Fruit fly (Drosophila melanogaster) whole organism, embryonic: Measurements from ENCODE around the gene lectin-28C.

Source experiments
- Abd-B ChIP-seq: fragments of 200-800 bp; sonication (Bioruptor generic); optimal IDR thresholded peaks from 2 replicates; lab custom pipeline; 2018; ENCODE audit warnings: missing biosample characterization, mild to moderate bottlenecking, missing genetic modification characterization, moderate library complexity
- Atf3 ChIP-seq: fragments of 200-800 bp; sonication (Bioruptor generic); optimal IDR thresholded peaks from 3 replicates; lab custom pipeline; 2016; ENCODE audit warnings: missing biosample characterization, missing genetic modification characterization
- Atf6 ChIP-seq: fragments of 200-800 bp; sonication (Bioruptor generic); IDR thresholded peaks from 2 replicates; pipeline ENCODE4 v1.3.6; 2022; ENCODE audit warnings: missing biosample characterization, missing genetic modification characterization
- Bdp1 ChIP-seq: fragments of 200-800 bp; sonication (Bioruptor generic); optimal IDR thresholded peaks from 3 replicates; lab custom pipeline; 2016; ENCODE audit warnings: missing biosample characterization, missing genetic modification characterization
- Blimp-1 ChIP-seq: fragments of 200-800 bp; sonication (Bioruptor generic); optimal IDR thresholded peaks from 3 replicates; lab custom pipeline; 2018; ENCODE audit warnings: missing biosample characterization, missing genetic modification characterization, mild to moderate bottlenecking, moderate library complexity, missing genetic modification reagents
- Bteb2 ChIP-seq: fragments of 200-800 bp; sonication (Bioruptor generic); optimal IDR thresholded peaks from 2 replicates; lab custom pipeline; 2016; ENCODE audit warnings: missing biosample characterization, missing genetic modification characterization
- CG11456 ChIP-seq: fragments of 200-800 bp; sonication (Bioruptor generic); IDR thresholded peaks from 3 replicates; pipeline ENCODE4 v1.3.6; 2022; ENCODE audit warnings: missing biosample characterization, missing genetic modification characterization
- CG12155 ChIP-seq: fragments of 200-800 bp; sonication (Bioruptor generic); optimal IDR thresholded peaks from 3 replicates; lab custom pipeline; 2016; ENCODE audit warnings: missing biosample characterization, missing genetic modification characterization
- CG12942 ChIP-seq: fragments of 200-800 bp; sonication (Bioruptor generic); optimal IDR thresholded peaks from 3 replicates; lab custom pipeline; 2016; ENCODE audit warnings: missing biosample characterization, missing genetic modification characterization
- CG14050 ChIP-seq: fragments of 200-800 bp; sonication (Bioruptor generic); IDR thresholded peaks from 3 replicates; pipeline ENCODE4 v1.3.6; 2022; ENCODE audit warnings: missing biosample characterization, missing genetic modification characterization
- CG18011 ChIP-seq: fragments of 200-800 bp; sonication (Bioruptor generic); optimal IDR thresholded peaks from 2 replicates; lab custom pipeline; 2017; ENCODE audit warnings: missing biosample characterization, missing genetic modification characterization, mild to moderate bottlenecking, moderate library complexity, missing genotype
- CG18476 ChIP-seq: fragments of 200-800 bp; sonication (Bioruptor generic); optimal IDR thresholded peaks from 2 replicates; lab custom pipeline; 2016; ENCODE audit warnings: missing biosample characterization, mild to moderate bottlenecking, missing genetic modification characterization
- CG2120 ChIP-seq: fragments of 200-800 bp; sonication (Bioruptor generic); optimal IDR thresholded peaks from 3 replicates; lab custom pipeline; 2016; ENCODE audit warnings: missing biosample characterization, missing genetic modification characterization
- CG3163 ChIP-seq: fragments of 200-800 bp; sonication (Bioruptor generic); optimal IDR thresholded peaks from 3 replicates; lab custom pipeline; 2016; ENCODE audit warnings: missing biosample characterization, missing genetic modification characterization
- CG4282 ChIP-seq: fragments of 200-800 bp; sonication (Bioruptor generic); optimal IDR thresholded peaks from 2 replicates; lab custom pipeline; 2016; ENCODE audit warnings: missing biosample characterization, missing genetic modification characterization
- CG4820 ChIP-seq: fragments of 200-800 bp; sonication (Bioruptor generic); optimal IDR thresholded peaks from 3 replicates; lab custom pipeline; 2016; ENCODE audit warnings: missing biosample characterization, missing genetic modification characterization
- CG6272 ChIP-seq: fragments of 200-800 bp; sonication (Bioruptor generic); IDR thresholded peaks from 2 replicates; pipeline ENCODE4 v1.3.6; 2022; ENCODE audit warnings: missing biosample characterization, missing genetic modification characterization
- CG6689 ChIP-seq: fragments of 200-800 bp; sonication (Bioruptor generic); IDR thresholded peaks from 2 replicates; pipeline ENCODE4 v1.3.6; 2022; ENCODE audit warnings: missing biosample characterization, missing genetic modification characterization
- CG7839 ChIP-seq: fragments of 200-800 bp; sonication (Bioruptor generic); optimal IDR thresholded peaks from 3 replicates; lab custom pipeline; 2018; ENCODE audit warnings: missing biosample characterization, mild to moderate bottlenecking, missing genetic modification characterization, moderate library complexity
- CG7928 ChIP-seq: fragments of 200-800 bp; sonication (Bioruptor generic); optimal IDR thresholded peaks from 2 replicates; lab custom pipeline; 2017; ENCODE audit warnings: missing biosample characterization, mild to moderate bottlenecking, missing genetic modification characterization
- CG8089 ChIP-seq: fragments of 200-800 bp; sonication (Bioruptor generic); optimal IDR thresholded peaks from 3 replicates; lab custom pipeline; 2016; ENCODE audit warnings: missing biosample characterization, missing genetic modification characterization
- Camta ChIP-seq: fragments of 200-800 bp; sonication (Bioruptor generic); optimal IDR thresholded peaks from 2 replicates; lab custom pipeline; 2016; ENCODE audit warnings: missing biosample characterization, missing genetic modification characterization
- D ChIP-seq, 2 experiments: fragments of 200-800 bp in 1 of 2; fragments of >200 bp in 1 of 2; sonication (Bioruptor generic) in 1 of 2; optimal IDR thresholded peaks; 2 replicates in 1 of 2; 3 replicates in 1 of 2; lab custom pipeline; 2017; ENCODE audit warnings: mild to moderate bottlenecking in 1 of 2, missing biosample characterization in 1 of 2, missing genetic modification characterization in 1 of 2, missing genetic modification reagents in 1 of 2
- Dbx ChIP-seq: fragments of 200-800 bp; sonication (Bioruptor generic); IDR thresholded peaks from 3 replicates; pipeline ENCODE4 v1.3.6; 2022; ENCODE audit warnings: missing biosample characterization, missing genetic modification characterization
- Dll ChIP-seq: fragments of 200-800 bp; sonication (Bioruptor generic); IDR thresholded peaks from 4 replicates; pipeline ENCODE4 v1.3.6; 2022; ENCODE audit warnings: missing biosample characterization, missing genetic modification characterization; ENCODE audit not compliant: partially characterized antibody
- HLHmδ ChIP-seq: fragments of 200-800 bp; sonication (Bioruptor generic); optimal IDR thresholded peaks from 2 replicates; lab custom pipeline; 2018; ENCODE audit warnings: missing biosample characterization, mild to moderate bottlenecking, missing genetic modification characterization, moderate library complexity
- Kr ChIP-seq: fragments of 200-800 bp; sonication (Bioruptor generic); optimal IDR thresholded peaks from 2 replicates; lab custom pipeline; 2017; ENCODE audit warnings: missing biosample characterization, mild to moderate bottlenecking, missing genetic modification characterization
- PHDP ChIP-seq: fragments of 200-800 bp; sonication (Bioruptor generic); optimal IDR thresholded peaks from 3 replicates; lab custom pipeline; 2018; ENCODE audit warnings: missing biosample characterization, mild to moderate bottlenecking, missing genetic modification characterization, moderate library complexity
- Ptx1 ChIP-seq: fragments of 200-800 bp; sonication (Bioruptor generic); IDR thresholded peaks from 2 replicates; pipeline ENCODE4 v1.3.6; 2022; ENCODE audit warnings: missing biosample characterization, missing genetic modification characterization
- Sry-β ChIP-seq: fragments of 200-800 bp; sonication (Bioruptor generic); optimal IDR thresholded peaks from 2 replicates; lab custom pipeline; 2018; ENCODE audit warnings: missing biosample characterization, mild to moderate bottlenecking, missing genetic modification characterization, moderate library complexity
- bcd ChIP-seq: fragments of 200-800 bp; sonication (Bioruptor generic); optimal IDR thresholded peaks from 2 replicates; lab custom pipeline; 2017; ENCODE audit warnings: missing biosample characterization, mild to moderate bottlenecking, missing genetic modification characterization
- br ChIP-seq: fragments of >200 bp; optimal IDR thresholded peaks from 2 replicates; lab custom pipeline; 2017
- btn ChIP-seq: fragments of 200-800 bp; sonication (Bioruptor generic); optimal IDR thresholded peaks from 2 replicates; lab custom pipeline; 2016; ENCODE audit warnings: missing biosample characterization, missing genetic modification characterization
- cg ChIP-seq: fragments of 200-800 bp; sonication (Bioruptor generic); optimal IDR thresholded peaks from 3 replicates; lab custom pipeline; 2019; ENCODE audit warnings: missing biosample characterization, mild to moderate bottlenecking, missing genetic modification characterization, moderate library complexity
- chn ChIP-seq: fragments of 200-800 bp; sonication (Bioruptor generic); optimal IDR thresholded peaks from 2 replicates; lab custom pipeline; 2016; ENCODE audit warnings: missing biosample characterization, missing genetic modification characterization
- croc ChIP-seq: fragments of 200-800 bp; sonication (Bioruptor generic); conservative IDR thresholded peaks from 3 replicates; pipeline ENCODE4 v1.3.6; 2022; ENCODE audit warnings: missing biosample characterization, missing genetic modification characterization
- danr ChIP-seq: fragments of 200-800 bp; sonication (Bioruptor generic); IDR thresholded peaks from 2 replicates; pipeline ENCODE4 v1.3.6; 2022; ENCODE audit warnings: missing biosample characterization, missing genetic modification characterization
- dmrt11E ChIP-seq: fragments of 200-800 bp; sonication (Bioruptor generic); optimal IDR thresholded peaks from 3 replicates; lab custom pipeline; 2018; ENCODE audit warnings: missing biosample characterization, mild to moderate bottlenecking, missing genetic modification characterization, moderate library complexity
- eyg ChIP-seq: fragments of 200-800 bp; sonication (Bioruptor generic); optimal IDR thresholded peaks from 3 replicates; lab custom pipeline; 2016; ENCODE audit warnings: missing biosample characterization, missing genetic modification characterization
- fd102C ChIP-seq: fragments of 200-800 bp; sonication (Bioruptor generic); optimal IDR thresholded peaks from 2 replicates; lab custom pipeline; 2018; ENCODE audit warnings: missing biosample characterization, mild to moderate bottlenecking, missing genetic modification characterization, moderate library complexity
- gt ChIP-seq: fragments of 200-800 bp; sonication (Bioruptor generic); IDR thresholded peaks from 2 replicates; pipeline ENCODE4 v1.3.6; 2022; ENCODE audit warnings: missing biosample characterization, missing genetic modification characterization
- hkb ChIP-seq, 2 experiments: fragments of 200-800 bp in 1 of 2; fragments of >200 bp in 1 of 2; sonication (Bioruptor generic) in 1 of 2; IDR thresholded peaks in 1 of 2; optimal IDR thresholded peaks in 1 of 2; 2 replicates each; pipeline versions ENCODE4 v1.3.6 to Lab custom; 2017 to 2022; ENCODE audit warnings: missing biosample characterization in 1 of 2, missing genetic modification characterization in 1 of 2
- ind ChIP-seq: fragments of 200-800 bp; sonication (Bioruptor generic); optimal IDR thresholded peaks from 3 replicates; lab custom pipeline; 2016; ENCODE audit warnings: missing biosample characterization, missing genetic modification characterization
- kah ChIP-seq: fragments of 200-800 bp; sonication (Bioruptor generic); optimal IDR thresholded peaks from 2 replicates; lab custom pipeline; 2018; ENCODE audit warnings: missing biosample characterization, mild to moderate bottlenecking, missing genetic modification characterization
- pfk ChIP-seq: fragments of 200-800 bp; sonication (Bioruptor generic); optimal IDR thresholded peaks from 2 replicates; lab custom pipeline; 2018; ENCODE audit warnings: missing biosample characterization, mild to moderate bottlenecking, missing genetic modification characterization, moderate library complexity
- pnt ChIP-seq: fragments of 200-800 bp; sonication (Bioruptor generic); optimal IDR thresholded peaks from 3 replicates; lab custom pipeline; 2016; ENCODE audit warnings: missing biosample characterization, missing genetic modification characterization
- pros ChIP-seq: fragments of 200-800 bp; sonication (Bioruptor generic); optimal IDR thresholded peaks from 3 replicates; lab custom pipeline; 2019; ENCODE audit warnings: missing biosample characterization, mild to moderate bottlenecking, missing genetic modification characterization, moderate library complexity
- pum ChIP-seq: fragments of 200-800 bp; sonication (Bioruptor generic); optimal IDR thresholded peaks from 2 replicates; lab custom pipeline; 2016; ENCODE audit warnings: missing biosample characterization, missing genetic modification characterization
- pzg ChIP-seq: fragments of 200-800 bp; sonication (Bioruptor generic); optimal IDR thresholded peaks from 3 replicates; lab custom pipeline; 2018; ENCODE audit warnings: missing biosample characterization, mild to moderate bottlenecking, missing genetic modification characterization, moderate library complexity
- sr ChIP-seq: fragments of 200-800 bp; sonication (Bioruptor generic); IDR thresholded peaks from 3 replicates; pipeline ENCODE4 v1.3.6; 2022; ENCODE audit warnings: missing biosample characterization, missing genetic modification characterization
- wek ChIP-seq: fragments of 200-800 bp; sonication (Bioruptor generic); optimal IDR thresholded peaks from 3 replicates; lab custom pipeline; 2018; ENCODE audit warnings: missing biosample characterization, mild to moderate bottlenecking, missing genetic modification characterization, moderate library complexity

Gene lectin-28C

DNA sequence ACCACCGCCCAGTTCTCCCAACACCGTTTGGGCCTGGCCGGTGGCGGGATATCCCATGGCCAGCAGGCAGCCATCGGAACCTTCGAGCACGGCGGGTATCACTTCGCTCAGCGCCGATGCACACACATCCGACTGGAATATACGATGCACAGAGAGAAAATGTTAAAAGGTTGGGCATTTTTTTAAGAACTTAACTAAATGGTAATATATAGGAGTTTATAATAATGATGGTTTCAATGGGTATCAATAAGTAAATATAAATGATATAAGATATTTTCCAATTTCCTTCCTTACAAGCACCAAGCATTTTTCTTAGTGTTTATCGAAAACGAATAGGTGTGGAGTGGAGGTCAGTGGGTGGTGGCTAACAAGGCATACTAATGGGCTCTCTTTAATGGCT, 5.3 kb upstream of the lectin-28C start (continued):
- TF ChIP-seq Ptx1, result 0 out of 2 replicates have a peak, but pooled peaks have one; percentile 10
- TF ChIP-seq CG3163 (GFP tag; lab: Kevin White, UChicago), result no peak
- TF ChIP-seq pfk, result no peak
- no peak for TF ChIP-seq pros (GFP tag; lab: Kevin White, UChicago)
- no peak for TF ChIP-seq CG4820 (GFP tag; lab: Kevin White, UChicago)
- no peak for TF ChIP-seq CG18476 (GFP tag; lab: Kevin White, UChicago)
- no peak for TF ChIP-seq CG11456 (GFP tag; lab: Robert Waterston, UW)
- no peak for TF ChIP-seq CG8089 (GFP tag; lab: Kevin White, UChicago)
- peak; percentile 43 for TF ChIP-seq PHDP (tag; lab: Kevin White, UChicago)
- no peak for TF ChIP-seq pum (GFP tag; lab: Kevin White, UChicago)
- no peak for TF ChIP-seq Bteb2 (GFP tag; lab: Kevin White, UChicago)
- no peak for TF ChIP-seq D (optimal IDR thresholded peaks at IDR 0.05; lab: Kevin White, UChicago)
- no peak for TF ChIP-seq D (GFP tag; optimal IDR thresholded peaks at IDR 0.05; lab: Kevin White, UChicago)
- TF ChIP-seq pzg (GFP tag; lab: Kevin White, UChicago), result no peak
- TF ChIP-seq CG7928 (GFP tag; lab: Kevin White, UChicago), result no peak
- TF ChIP-seq dmrt11E, result peak; percentile 26
- TF ChIP-seq Atf3 (GFP tag; lab: Kevin White, UChicago), result no peak
- TF ChIP-seq CG7839, result peak; percentile 51
- TF ChIP-seq cg (GFP tag; lab: Kevin White, UChicago), result no peak
- no peak for TF ChIP-seq btn (GFP tag; lab: Kevin White, UChicago)
- TF ChIP-seq Atf6 (GFP tag; lab: Robert Waterston, UW), result 0 out of 2 replicates have a peak, but pooled peaks have one; percentile 14
- peak; percentile 33 for TF ChIP-seq CG2120 (GFP tag; lab: Kevin White, UChicago)
- TF ChIP-seq chn (GFP tag; lab: Kevin White, UChicago), result peak; percentile 12
- no peak for TF ChIP-seq HLHmδ (GFP tag; lab: Kevin White, UChicago)
- TF ChIP-seq bcd (GFP tag; lab: Kevin White, UChicago), result peak; percentile 15
- TF ChIP-seq danr (GFP tag; lab: Robert Waterston, UW), result no peak
- TF ChIP-seq CG4282 (GFP tag; lab: Kevin White, UChicago), result no peak
- no peak for TF ChIP-seq Dbx (GFP tag; lab: Robert Waterston, UW)
- no peak for TF ChIP-seq CG12155 (GFP tag; lab: Kevin White, UChicago)
- no peak for TF ChIP-seq Camta (GFP tag; lab: Kevin White, UChicago)
- TF ChIP-seq sr (GFP tag; lab: Robert Waterston, UW), result no peak
- TF ChIP-seq CG12942, result no peak
- no peak for TF ChIP-seq croc (GFP tag; lab: Robert Waterston, UW)
- TF ChIP-seq Bdp1 (GFP tag; lab: Kevin White, UChicago), result no peak
- peak; percentile 63 for TF ChIP-seq Blimp-1 (GFP tag; lab: Kevin White, UChicago)
- TF ChIP-seq Sry-β (GFP tag; lab: Kevin White, UChicago), result no peak
- TF ChIP-seq Dll (GFP tag; lab: Robert Waterston, UW), result no peak
- TF ChIP-seq CG14050 (GFP tag; lab: Robert Waterston, UW), result no peak
- no peak for TF ChIP-seq hkb (optimal IDR thresholded peaks at IDR 0.05; lab: Kevin White, UChicago)
- TF ChIP-seq hkb (GFP tag; IDR thresholded peaks at IDR 0.05; lab: Robert Waterston, UW), result peak; percentile 38; the same call in 1 of the 2 replicates
- TF ChIP-seq fd102C, result no peak
- no peak for TF ChIP-seq kah (GFP tag; lab: Kevin White, UChicago)
- no peak for TF ChIP-seq wek (GFP tag; lab: Kevin White, UChicago)
- TF ChIP-seq Abd-B, result peak; percentile 14
- peak; percentile 30; the same call in 1 of the 2 replicates for TF ChIP-seq CG6689 (GFP tag; lab: Robert Waterston, UW)
- no peak for TF ChIP-seq Kr (GFP tag; lab: Kevin White, UChicago)
- no peak for TF ChIP-seq pnt (GFP tag; lab: Kevin White, UChicago)
- no peak for TF ChIP-seq CG18011
- TF ChIP-seq gt (GFP tag; lab: Robert Waterston, UW), result no peak
- no peak for TF ChIP-seq CG6272
- no peak for TF ChIP-seq br
- no peak for TF ChIP-seq ind (GFP tag; lab: Kevin White, UChicago)
- no peak for TF ChIP-seq eyg (GFP tag; lab: Kevin White, UChicago)
